Fruit fly (Drosophila melanogaster) whole organism, embryonic: Measurements from ENCODE around the gene GlyRS.

Experiments used
- CG11456 ChIP-seq: fragments of 200-800 bp; sonication (Bioruptor generic); IDR thresholded peaks from 3 replicates; pipeline ENCODE4 v1.3.6; 2022; ENCODE audit warnings: missing biosample characterization, missing genetic modification characterization
- CG12219 ChIP-seq: fragments of 200-800 bp; sonication (Bioruptor generic); optimal IDR thresholded peaks from 3 replicates; lab custom pipeline; 2018; ENCODE audit warnings: missing biosample characterization, mild to moderate bottlenecking, missing genetic modification characterization
- CG12769 ChIP-seq: fragments of 200-800 bp; sonication (Bioruptor generic); optimal IDR thresholded peaks from 2 replicates; lab custom pipeline; 2019; ENCODE audit warnings: missing biosample characterization, mild to moderate bottlenecking, missing genetic modification characterization, moderate library complexity
- CG15514 ChIP-seq: fragments of 200-800 bp; sonication (Bioruptor generic); optimal IDR thresholded peaks from 3 replicates; lab custom pipeline; 2017; ENCODE audit warnings: missing biosample characterization, missing genetic modification characterization, mild to moderate bottlenecking, moderate library complexity, missing genetic modification reagents
- CG16863 ChIP-seq: fragments of 200-800 bp; sonication (Bioruptor generic); optimal IDR thresholded peaks from 3 replicates; lab custom pipeline; 2016; ENCODE audit warnings: missing biosample characterization, missing genetic modification characterization
- CG2120 ChIP-seq: fragments of 200-800 bp; sonication (Bioruptor generic); optimal IDR thresholded peaks from 3 replicates; lab custom pipeline; 2016; ENCODE audit warnings: missing biosample characterization, missing genetic modification characterization
- CG2678 ChIP-seq: fragments of 200-800 bp; sonication (Bioruptor generic); optimal IDR thresholded peaks from 3 replicates; lab custom pipeline; 2019; ENCODE audit warnings: missing biosample characterization, mild to moderate bottlenecking, missing genetic modification characterization, moderate library complexity
- CG2875 ChIP-seq: fragments of 200-800 bp; sonication (Bioruptor generic); optimal IDR thresholded peaks from 2 replicates; lab custom pipeline; 2017; ENCODE audit warnings: missing biosample characterization, mild to moderate bottlenecking, missing genetic modification characterization, missing genetic modification reagents
- CG31224 ChIP-seq: fragments of 200-800 bp; sonication (Bioruptor generic); IDR thresholded peaks from 2 replicates; pipeline ENCODE4 v1.3.6; 2022; ENCODE audit warnings: missing biosample characterization, missing genetic modification characterization
- CG31441 ChIP-seq: fragments of 200-800 bp; sonication (Bioruptor generic); IDR thresholded peaks from 2 replicates; pipeline ENCODE4 v1.3.6; 2022; ENCODE audit warnings: missing biosample characterization, missing genetic modification characterization
- CG32532 ChIP-seq: fragments of 200-800 bp; sonication (Bioruptor generic); IDR thresholded peaks from 2 replicates; pipeline ENCODE4 v1.3.6; 2022; ENCODE audit warnings: missing biosample characterization, missing genetic modification characterization
- CG43689 ChIP-seq: fragments of 200-800 bp; sonication (Bioruptor generic); IDR thresholded peaks from 2 replicates; pipeline ENCODE4 v1.3.6; 2022; ENCODE audit warnings: missing biosample characterization, missing genetic modification characterization
- CG4424 ChIP-seq: fragments of 200-800 bp; sonication (Bioruptor generic); optimal IDR thresholded peaks from 3 replicates; lab custom pipeline; 2016; ENCODE audit warnings: missing biosample characterization, missing genetic modification characterization
- CG5180 ChIP-seq: fragments of 200-800 bp; sonication (Bioruptor generic); optimal IDR thresholded peaks from 3 replicates; lab custom pipeline; 2017; ENCODE audit warnings: missing biosample characterization, missing genetic modification characterization, mild to moderate bottlenecking, moderate library complexity, missing genetic modification reagents
- CG6683 ChIP-seq: fragments of 200-800 bp; sonication (Bioruptor generic); optimal IDR thresholded peaks from 2 replicates; lab custom pipeline; 2017; ENCODE audit warnings: missing biosample characterization, mild to moderate bottlenecking, missing genetic modification characterization, missing genetic modification reagents
- CG6813 ChIP-seq: fragments of 200-800 bp; sonication (Bioruptor generic); optimal IDR thresholded peaks from 2 replicates; lab custom pipeline; 2017; ENCODE audit warnings: missing biosample characterization, missing genetic modification characterization, mild to moderate bottlenecking, moderate library complexity, missing genetic modification reagents
- CG7357 ChIP-seq: fragments of 200-800 bp; sonication (Bioruptor generic); IDR thresholded peaks from 3 replicates; pipeline ENCODE4 v1.3.6; 2022; ENCODE audit warnings: missing biosample characterization, missing genetic modification characterization
- CG7372 ChIP-seq: fragments of 200-800 bp; sonication (Bioruptor generic); IDR thresholded peaks from 2 replicates; pipeline ENCODE4 v1.3.6; 2022; ENCODE audit warnings: missing biosample characterization, missing genetic modification characterization
- CG9437 ChIP-seq: fragments of 200-800 bp; sonication (Bioruptor generic); optimal IDR thresholded peaks from 2 replicates; lab custom pipeline; 2018; ENCODE audit warnings: missing biosample characterization, mild to moderate bottlenecking, missing genetic modification characterization
- Chrac-16 ChIP-seq: fragments of 200-800 bp; sonication (Bioruptor generic); optimal IDR thresholded peaks from 3 replicates; lab custom pipeline; 2016; ENCODE audit warnings: missing biosample characterization, missing genetic modification characterization
- Dfd ChIP-seq, 2 experiments: fragments of >200 bp; optimal IDR thresholded peaks; 2 replicates each; lab custom pipeline; 2017; ENCODE audit warnings: missing biosample characterization in 2 of 2, missing genetic modification characterization in 2 of 2
- Dip3 ChIP-seq: fragments of 200-800 bp; sonication (Bioruptor generic); optimal IDR thresholded peaks from 3 replicates; lab custom pipeline; 2016; ENCODE audit warnings: missing biosample characterization, missing genetic modification characterization
- Drgx ChIP-seq: fragments of 200-800 bp; sonication (Bioruptor generic); IDR thresholded peaks from 2 replicates; pipeline ENCODE4 v1.3.6; 2022; ENCODE audit warnings: missing biosample characterization, missing genetic modification characterization
- ERR ChIP-seq: fragments of 200-800 bp; sonication (Bioruptor generic); optimal IDR thresholded peaks from 2 replicates; lab custom pipeline; 2016; ENCODE audit warnings: missing biosample characterization, missing genetic modification characterization
- Gug ChIP-seq: fragments of 200-800 bp; sonication (Bioruptor generic); IDR thresholded peaks from 4 replicates; pipeline ENCODE4 v1.3.6; 2022; ENCODE audit warnings: missing biosample characterization, missing genetic modification characterization
- Mrtf ChIP-seq: fragments of 200-800 bp; sonication (Bioruptor generic); IDR thresholded peaks from 3 replicates; pipeline ENCODE4 v1.3.6; 2022; ENCODE audit warnings: missing biosample characterization, missing genetic modification characterization
- Nf-YC ChIP-seq: fragments of 200-800 bp; optimal IDR thresholded peaks from 3 replicates; lab custom pipeline; 2019; ENCODE audit warnings: missing biosample characterization, mild to moderate bottlenecking, missing genetic modification characterization, moderate library complexity
- YL-1 ChIP-seq: fragments of 200-800 bp; sonication (Bioruptor generic); optimal IDR thresholded peaks from 3 replicates; lab custom pipeline; 2017; ENCODE audit warnings: missing biosample characterization, mild to moderate bottlenecking, missing genetic modification characterization
- cg ChIP-seq: fragments of 200-800 bp; sonication (Bioruptor generic); optimal IDR thresholded peaks from 3 replicates; lab custom pipeline; 2019; ENCODE audit warnings: missing biosample characterization, mild to moderate bottlenecking, missing genetic modification characterization, moderate library complexity
- crol ChIP-seq: fragments of 200-800 bp; sonication (Bioruptor generic); IDR thresholded peaks from 2 replicates; pipeline ENCODE4 v1.3.6; 2022; ENCODE audit warnings: missing biosample characterization, missing genetic modification characterization
- cwo ChIP-seq: fragments of 200-800 bp; sonication (Bioruptor generic); optimal IDR thresholded peaks from 3 replicates; lab custom pipeline; 2017; ENCODE audit warnings: missing biosample characterization, missing genetic modification characterization, mild to moderate bottlenecking, moderate library complexity, missing genetic modification reagents
- dimm ChIP-seq: fragments of 200-800 bp; sonication (Bioruptor generic); IDR thresholded peaks from 2 replicates; pipeline ENCODE4 v1.3.6; 2022; ENCODE audit warnings: missing biosample characterization, missing genetic modification characterization
- fd96Cb ChIP-seq: fragments of 200-800 bp; sonication (Bioruptor generic); optimal IDR thresholded peaks from 2 replicates; lab custom pipeline; 2018; ENCODE audit warnings: missing biosample characterization, mild to moderate bottlenecking, missing genetic modification characterization, moderate library complexity
- fu2 ChIP-seq: fragments of 200-800 bp; sonication (Bioruptor generic); optimal IDR thresholded peaks from 2 replicates; lab custom pipeline; 2016; ENCODE audit warnings: missing biosample characterization, missing genetic modification characterization
- gce ChIP-seq: fragments of 200-800 bp; sonication (Bioruptor generic); IDR thresholded peaks from 3 replicates; pipeline ENCODE4 v1.3.6; 2022; ENCODE audit warnings: missing biosample characterization, missing genetic modification characterization
- gem ChIP-seq: fragments of 200-800 bp; sonication (Bioruptor generic); optimal IDR thresholded peaks from 2 replicates; lab custom pipeline; 2019; ENCODE audit warnings: missing biosample characterization, mild to moderate bottlenecking, missing genetic modification characterization, moderate library complexity
- gfzf ChIP-seq: fragments of 200-800 bp; sonication (Bioruptor generic); optimal IDR thresholded peaks from 2 replicates; lab custom pipeline; 2016; ENCODE audit warnings: missing biosample characterization, mild to moderate bottlenecking, missing genetic modification characterization, moderate library complexity
- gsb-n ChIP-seq: fragments of 200-800 bp; sonication (Bioruptor generic); optimal IDR thresholded peaks from 3 replicates; lab custom pipeline; 2018; ENCODE audit warnings: missing biosample characterization, mild to moderate bottlenecking, missing genetic modification characterization
- klu ChIP-seq: fragments of 200-800 bp; sonication (Bioruptor generic); IDR thresholded peaks from 2 replicates; pipeline ENCODE4 v1.3.6; 2022; ENCODE audit warnings: missing biosample characterization, missing genetic modification characterization
- pnt ChIP-seq: fragments of 200-800 bp; sonication (Bioruptor generic); optimal IDR thresholded peaks from 3 replicates; lab custom pipeline; 2016; ENCODE audit warnings: missing biosample characterization, missing genetic modification characterization
- prd ChIP-seq, 3 experiments: fragments of >200 bp in 2 of 3; fragments of 200-800 bp in 1 of 3; sonication (Bioruptor generic) in 1 of 3; optimal IDR thresholded peaks in 2 of 3; IDR thresholded peaks in 1 of 3; 2 replicates in 2 of 3; 3 replicates in 1 of 3; pipeline versions ENCODE4 v1.3.6 to Lab custom; 2017 to 2022; ENCODE audit warnings: missing biosample characterization in 1 of 3, missing genetic modification characterization in 1 of 3
- ranshi ChIP-seq: fragments of 200-800 bp; sonication (Bioruptor generic); IDR thresholded peaks from 2 replicates; pipeline ENCODE4 v1.3.6; 2022; ENCODE audit warnings: missing biosample characterization, missing genetic modification characterization
- sd ChIP-seq: fragments of 200-800 bp; sonication (Bioruptor generic); optimal IDR thresholded peaks from 3 replicates; lab custom pipeline; 2018; ENCODE audit warnings: missing biosample characterization, mild to moderate bottlenecking, missing genetic modification characterization, moderate library complexity
- slbo ChIP-seq: fragments of 200-800 bp; sonication (Bioruptor generic); IDR thresholded peaks from 2 replicates; pipeline ENCODE4 v1.3.6; 2022; ENCODE audit warnings: missing biosample characterization, missing genetic modification characterization
- ssp ChIP-seq: fragments of 200-800 bp; sonication (Bioruptor generic); IDR thresholded peaks from 2 replicates; pipeline ENCODE4 v1.3.6; 2022; ENCODE audit warnings: missing biosample characterization, missing genetic modification characterization
- tio ChIP-seq: fragments of 200-800 bp; sonication (Bioruptor generic); optimal IDR thresholded peaks from 2 replicates; lab custom pipeline; 2017; ENCODE audit warnings: missing biosample characterization, missing genetic modification characterization, inconsistent platforms
- toy ChIP-seq: fragments of 200-800 bp; sonication (Bioruptor generic); IDR thresholded peaks from 2 replicates; pipeline ENCODE4 v1.3.6; 2022; ENCODE audit warnings: missing biosample characterization, missing genetic modification characterization
- z ChIP-seq: fragments of 200-800 bp; sonication (Bioruptor generic); IDR thresholded peaks from 3 replicates; pipeline ENCODE4 v1.3.6; 2022; ENCODE audit warnings: missing biosample characterization, missing genetic modification characterization

Gene GlyRS

dm6 chr3L:15141118-15142003, 46.4 kb downstream of the GlyRS start (continued):
- TF ChIP-seq Dip3 (GFP tag; lab: Kevin White, UChicago) (no peak), CG9437 (peak; percentile 35), gem (tag; lab: Kevin White, UChicago) (peak; percentile 51), gsb-n (tag; lab: Kevin White, UChicago) (peak; percentile 22), cg (GFP tag; lab: Kevin White, UChicago) (no peak), CG5180 (peak; percentile 23), CG6683 (GFP tag; lab: Kevin White, UChicago) (no peak), CG12219 (GFP tag; lab: Kevin White, UChicago) (no peak), pnt (no peak), CG32532 (GFP tag; lab: Robert Waterston, UW) (peak; percentile 55; the same call in 1 of the 2 replicates), Drgx (GFP tag; lab: Robert Waterston, UW) (peak; percentile 42; the same call in 1 of the 2 replicates), fd96Cb (tag; lab: Kevin White, UChicago) (no peak), Gug (GFP tag; lab: Robert Waterston, UW) (peak; percentile 11; the same call in 1 of the 4 replicates), gce (GFP tag; lab: Robert Waterston, UW) (0 out of 3 replicates have a peak, but pooled peaks have one; percentile 24), ranshi (0 out of 2 replicates have a peak, but pooled peaks have one; percentile 21), gfzf (GFP tag; lab: Kevin White, UChicago) (peak; percentile 3), Mrtf (GFP tag; lab: Robert Waterston, UW) (no peak), CG4424 (GFP tag; lab: Kevin White, UChicago) (peak; percentile 39), prd (optimal IDR thresholded peaks at IDR 0.05; lab: Kevin White, UChicago) (no peak), prd (GFP tag; IDR thresholded peaks at IDR 0.05; lab: Robert Waterston, UW) (peak; percentile 45; the same call in 2 of the 3 replicates), Chrac-16 (GFP tag; lab: Kevin White, UChicago) (peak; percentile 24), CG43689 (GFP tag; lab: Robert Waterston, UW) (no peak), CG31441 (GFP tag; lab: Robert Waterston, UW) (0 out of 2 replicates have a peak, but pooled peaks have one; percentile 22), Dfd (GFP tag; optimal IDR thresholded peaks at IDR 0.05; lab: Kevin White, UChicago) (no peak), CG16863 (GFP tag; lab: Kevin White, UChicago) (no peak), slbo (GFP tag; lab: Robert Waterston, UW) (peak; percentile 60), ERR (GFP tag; lab: Kevin White, UChicago) (no peak), CG7357 (GFP tag; lab: Robert Waterston, UW) (no peak), CG15514 (GFP tag; lab: Kevin White, UChicago) (peak; percentile 37), CG12769 (tag; lab: Kevin White, UChicago) (peak; percentile 14), CG6813 (GFP tag; lab: Kevin White, UChicago) (no peak), dimm (GFP tag; lab: Robert Waterston, UW) (no peak), CG2678 (peak; percentile 48), sd (tag; lab: Kevin White, UChicago) (no peak), toy (GFP tag; lab: Robert Waterston, UW) (no peak), YL-1 (peak; percentile 84), CG7372 (GFP tag; lab: Robert Waterston, UW) (no peak), CG31224 (no peak), CG11456 (GFP tag; lab: Robert Waterston, UW) (0 out of 3 replicates have a peak, but pooled peaks have one; percentile 15), ssp (GFP tag; lab: Robert Waterston, UW) (no peak), tio (GFP tag; lab: Kevin White, UChicago) (no peak), fu2 (GFP tag; lab: Kevin White, UChicago) (no peak), CG2120 (GFP tag; lab: Kevin White, UChicago) (peak; percentile 26), Nf-YC (tag; lab: Kevin White, UChicago) (peak; percentile 20), cwo (GFP tag; lab: Kevin White, UChicago) (no peak), z (GFP tag; lab: Robert Waterston, UW) (no peak), crol (peak; percentile 47), klu (no peak), CG2875 (GFP tag; lab: Kevin White, UChicago) (no peak)
